Worm (Caenorhabditis elegans) whole organism, late embryonic: ENCODE measurements around the gene rfc-1.

ENCODE experiments used
- C08G9.2 ChIP-seq: sonication (generic microtip); optimal IDR thresholded peaks from 2 replicates; lab custom pipeline; 2016; ENCODE audit warnings: mild to moderate bottlenecking, missing genetic modification characterization, moderate library complexity, missing compliant biosample characterization
- K02D7.2 ChIP-seq: sonication (generic microtip); optimal IDR thresholded peaks from 2 replicates; lab custom pipeline; 2017; ENCODE audit warnings: mild to moderate bottlenecking, missing genetic modification characterization, missing compliant biosample characterization
- K09A11.1 ChIP-seq: sonication (generic microtip); optimal IDR thresholded peaks from 2 replicates; lab custom pipeline; 2017; ENCODE audit warnings: antibody characterized with exemption, mild to moderate bottlenecking, missing genetic modification characterization, missing compliant biosample characterization; ENCODE audit not compliant: insufficient read depth
- ama-1 ChIP-seq: fragments of 150-350 bp; optimal IDR thresholded peaks from 2 replicates; lab custom pipeline; 2014
- ceh-45 ChIP-seq: fragments of 200-800 bp; sonication (Bioruptor generic); IDR thresholded peaks from 2 replicates; pipeline ENCODE4 v1.3.6; 2022; ENCODE audit warnings: missing genetic modification reagents, missing genetic modification characterization, missing compliant biosample characterization
- pag-3 ChIP-seq: sonication (generic microtip); optimal IDR thresholded peaks from 2 replicates; lab custom pipeline; 2016; ENCODE audit warnings: missing compliant biosample characterization, missing genetic modification characterization, borderline replicate concordance
- pat-9 ChIP-seq: fragments of 200-800 bp; sonication (Bioruptor generic); optimal IDR thresholded peaks from 2 replicates; lab custom pipeline; 2018; ENCODE audit warnings: mild to moderate bottlenecking, missing genetic modification characterization, moderate library complexity, missing compliant biosample characterization
- unc-42 ChIP-seq: sonication (generic microtip); optimal IDR thresholded peaks from 2 replicates; lab custom pipeline; 2016; ENCODE audit warnings: missing genotype, missing genetic modification characterization, missing compliant biosample characterization
- unc-55 ChIP-seq: sonication (generic microtip); optimal IDR thresholded peaks from 2 replicates; lab custom pipeline; 2017; ENCODE audit warnings: missing biosample characterization, missing genetic modification reagents, missing genetic modification characterization
- unc-86 ChIP-seq: sonication (generic microtip); optimal IDR thresholded peaks from 2 replicates; lab custom pipeline; 2016; ENCODE audit warnings: missing genetic modification characterization, missing compliant biosample characterization

ce11 chrV:14597681-14598184 is 48.0 kb downstream of the rfc-1 start, which contains the start of gene R11H6.2:
- TF ChIP-seq ama-1 (lab: Kevin White, UChicago) (no peak), unc-86 (tag; lab: Kevin White, UChicago) (no peak), unc-42 (tag; lab: Kevin White, UChicago) (no peak), pag-3 (tag; lab: Kevin White, UChicago) (no peak), K02D7.2 (no peak), pat-9 (tag; lab: Kevin White, UChicago) (no peak), unc-55 (GFP tag; lab: Kevin White, UChicago) (no peak), ceh-45 (GFP tag; lab: Robert Waterston, UW) (no peak), K09A11.1 (tag; lab: Kevin White, UChicago) (no peak), C08G9.2 (tag; lab: Kevin White, UChicago) (no peak)
